Worm (Caenorhabditis elegans): ENCODE measurements around the gene sph-1.

Gene sph-1

ce11 chrIV:8144341-8144740 is 11.0 kb upstream of the sph-1 start:
- no peak for TF ChIP-seq tbx-37 (GFP tag; conservative IDR thresholded peaks at IDR 0.05)

DNA sequence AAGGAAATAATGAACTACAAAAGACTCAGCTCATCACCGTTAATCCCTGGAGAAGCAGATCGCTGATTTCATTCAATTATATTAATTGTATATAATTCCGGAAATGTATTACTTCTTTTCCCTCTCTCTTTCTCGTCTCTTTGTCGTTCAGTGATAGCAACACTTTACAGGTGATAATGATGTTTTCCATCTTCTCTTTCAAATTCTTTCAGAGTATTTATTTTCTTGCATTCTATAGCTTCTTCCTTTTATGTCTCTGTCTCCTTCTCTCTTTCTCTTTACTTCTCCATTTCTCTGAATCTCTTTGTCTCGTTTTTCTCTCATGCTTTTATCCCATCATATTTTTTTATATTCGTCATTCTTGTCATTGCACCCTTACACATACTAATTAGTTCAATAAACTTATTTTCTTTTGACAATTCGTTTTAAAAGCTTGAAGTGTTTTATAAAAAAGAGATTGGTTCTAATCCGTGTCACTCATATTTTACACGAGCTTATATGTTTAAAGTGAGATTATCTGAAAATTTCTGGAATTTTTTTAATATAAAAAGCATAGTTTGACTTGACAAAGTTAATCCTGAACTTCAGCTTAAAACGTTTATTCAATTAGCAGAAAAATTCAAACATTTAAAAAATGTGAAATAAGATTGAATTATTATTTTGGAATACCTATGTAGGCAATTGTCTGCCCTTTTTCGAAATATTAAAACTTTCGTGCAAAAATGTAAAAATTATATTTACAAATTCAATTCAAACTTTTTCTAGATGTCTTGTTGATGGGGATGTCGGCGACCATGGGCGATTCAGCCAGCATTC is 9.6 kb upstream of the sph-1 start, which contains the start of gene pmk-2:
Gene pmk-2, plus strand, starts transcription at position 766 of the 816 bp plus-strand sequence.
- TF ChIP-seq tbx-11 (GFP tag; IDR thresholded peaks at IDR 0.05) (no peak), ceh-13 (GFP tag; optimal IDR thresholded peaks at IDR 0.05) (no peak), aly-1 (tag; optimal IDR thresholded peaks at IDR 0.05) (no peak), pes-1 (GFP tag; IDR thresholded peaks at IDR 0.05) (no peak), tbx-37 (GFP tag; conservative IDR thresholded peaks at IDR 0.05) (no peak), ets-7 (tag; optimal IDR thresholded peaks at IDR 0.05) (no peak), scrt-1 (GFP tag; IDR thresholded peaks at IDR 0.05) (no peak), F13C5.2 (tag; optimal IDR thresholded peaks at IDR 0.05) (no peak), flt-1 (GFP tag; IDR thresholded peaks at IDR 0.05) (no peak), hmbx-1 (tag; optimal IDR thresholded peaks at IDR 0.05) (no peak), hnd-1 (tag; optimal IDR thresholded peaks at IDR 0.05) (no peak), hmg-4 (GFP tag; optimal IDR thresholded peaks at IDR 0.05) (no peak), ceh-36 (tag; optimal IDR thresholded peaks at IDR 0.05) (no peak), B0310.2 (tag; optimal IDR thresholded peaks at IDR 0.05) (no peak), ama-1 (optimal IDR thresholded peaks at IDR 0.05) (no peak), tra-4 (tag; optimal IDR thresholded peaks at IDR 0.05) (no peak), sea-1 (GFP tag; conservative IDR thresholded peaks at IDR 0.05) (no peak)

DNA sequence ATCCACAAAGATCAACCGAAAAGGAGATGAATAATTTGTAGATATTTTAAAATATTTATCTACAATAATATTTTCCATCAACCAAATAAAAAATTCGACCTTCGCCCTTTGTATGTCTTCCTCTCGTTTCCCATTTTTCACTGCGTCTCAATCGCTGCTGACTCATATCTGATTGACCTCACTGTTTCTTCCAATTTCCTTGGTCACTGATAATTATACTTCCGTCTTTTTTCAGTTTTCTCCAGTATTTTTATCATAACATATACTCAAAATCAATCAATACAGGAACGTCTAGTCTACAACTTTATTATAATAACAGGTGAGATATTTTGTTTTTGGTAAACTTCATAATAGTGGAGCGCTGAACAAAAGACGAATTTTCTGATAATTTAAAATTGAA is 5.6 kb upstream of the sph-1 start, which contains the start of gene pmk-3:
Gene pmk-3, plus strand, starts transcription at position 236 of the 400 bp plus-strand sequence.
- no peak for TF ChIP-seq sea-1 (GFP tag; conservative IDR thresholded peaks at IDR 0.05)

- TF ChIP-seq tbx-11 (GFP tag; IDR thresholded peaks at IDR 0.05) (no peak), aly-1 (tag; optimal IDR thresholded peaks at IDR 0.05) (no peak), flt-1 (GFP tag; IDR thresholded peaks at IDR 0.05) (no peak), scrt-1 (GFP tag; IDR thresholded peaks at IDR 0.05) (no peak), tbx-37 (GFP tag; conservative IDR thresholded peaks at IDR 0.05) (no peak), B0310.2 (tag; optimal IDR thresholded peaks at IDR 0.05) (no peak), F13C5.2 (tag; optimal IDR thresholded peaks at IDR 0.05) (no peak), pes-1 (GFP tag; IDR thresholded peaks at IDR 0.05) (no peak), ceh-13 (GFP tag; optimal IDR thresholded peaks at IDR 0.05) (no peak), ceh-36 (tag; optimal IDR thresholded peaks at IDR 0.05) (no peak)
Observed at ce11 chrIV:8136548-8136947, 3.2 kb upstream of the sph-1 start.

- TF ChIP-seq F13C5.2 (tag; optimal IDR thresholded peaks at IDR 0.05) (peak; percentile 55), ets-7 (tag; optimal IDR thresholded peaks at IDR 0.05) (no peak), ama-1 (optimal IDR thresholded peaks at IDR 0.05) (no peak), B0310.2 (tag; optimal IDR thresholded peaks at IDR 0.05) (no peak), ceh-36 (tag; optimal IDR thresholded peaks at IDR 0.05) (no peak)
Observed at ce11 chrIV:8136005-8136512, 2.7 kb upstream of the sph-1 start, which contains the start of the genes isp-1 and islo-1. Gene isp-1 (minus strand): TSS chrIV:8136055. Gene islo-1 (plus strand): TSS chrIV:8136389.

DNA sequence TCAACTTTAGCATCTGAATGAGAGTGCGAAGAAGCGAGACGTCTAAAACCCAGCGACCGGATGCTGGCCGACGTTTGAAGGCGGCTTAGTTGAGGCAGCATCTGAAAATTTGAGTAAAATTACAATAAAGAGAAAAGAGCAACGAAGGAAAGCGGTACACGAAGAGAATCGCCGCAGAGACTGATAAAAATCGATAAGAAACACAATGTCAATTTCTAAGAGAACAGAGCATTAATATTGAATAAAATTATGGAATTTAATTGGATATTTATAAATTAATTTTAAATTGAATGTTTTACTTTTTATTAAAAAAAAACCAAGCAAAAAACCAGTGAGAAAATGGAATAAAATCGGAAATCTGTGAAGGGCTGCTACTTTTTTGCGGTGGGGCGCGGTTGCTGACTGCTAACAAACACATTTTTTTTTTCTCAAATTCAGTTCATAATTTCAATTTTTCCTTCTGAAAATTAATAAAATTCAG is 3.2 kb downstream of the sph-1 start, which contains the start of the genes ndub-11 and moc-3:
Gene ndub-11, minus strand, starts transcription at position 101 of the 481 bp plus-strand sequence.
Gene moc-3, plus strand, starts transcription at position 431 of the 481 bp plus-strand sequence.
- no peak for TF ChIP-seq ets-7 (tag; optimal IDR thresholded peaks at IDR 0.05)
- TF ChIP-seq sea-1 (GFP tag; conservative IDR thresholded peaks at IDR 0.05) = no peak
- no peak for TF ChIP-seq ceh-13 (GFP tag; optimal IDR thresholded peaks at IDR 0.05)
- TF ChIP-seq ceh-36 (tag; optimal IDR thresholded peaks at IDR 0.05) = no peak
- no peak for TF ChIP-seq hmg-4 (GFP tag; optimal IDR thresholded peaks at IDR 0.05)
- TF ChIP-seq scrt-1 (GFP tag; IDR thresholded peaks at IDR 0.05) = no peak
- no peak for TF ChIP-seq tbx-11 (GFP tag; IDR thresholded peaks at IDR 0.05)
- TF ChIP-seq flt-1 (GFP tag; IDR thresholded peaks at IDR 0.05) = no peak
- TF ChIP-seq tbx-37 (GFP tag; conservative IDR thresholded peaks at IDR 0.05) = no peak
- TF ChIP-seq tra-4 (tag; optimal IDR thresholded peaks at IDR 0.05) = no peak
- no peak for TF ChIP-seq hmbx-1 (tag; optimal IDR thresholded peaks at IDR 0.05)

- TF ChIP-seq hmbx-1 (tag; optimal IDR thresholded peaks at IDR 0.05) = no peak
- no peak for TF ChIP-seq hmg-4 (GFP tag; optimal IDR thresholded peaks at IDR 0.05)
- TF ChIP-seq tra-4 (tag; optimal IDR thresholded peaks at IDR 0.05) = no peak
- no peak for TF ChIP-seq ama-1 (optimal IDR thresholded peaks at IDR 0.05)
- TF ChIP-seq pes-1 (GFP tag; IDR thresholded peaks at IDR 0.05) = no peak
- TF ChIP-seq scrt-1 (GFP tag; IDR thresholded peaks at IDR 0.05) = no peak
- no peak for TF ChIP-seq sea-1 (GFP tag; conservative IDR thresholded peaks at IDR 0.05)
- TF ChIP-seq flt-1 (GFP tag; IDR thresholded peaks at IDR 0.05) = no peak
- no peak for TF ChIP-seq hnd-1 (tag; optimal IDR thresholded peaks at IDR 0.05)
- no peak for TF ChIP-seq ets-7 (tag; optimal IDR thresholded peaks at IDR 0.05)
- TF ChIP-seq tbx-11 (GFP tag; IDR thresholded peaks at IDR 0.05) = no peak
- no peak for TF ChIP-seq aly-1 (tag; optimal IDR thresholded peaks at IDR 0.05)
- no peak for TF ChIP-seq ceh-36 (tag; optimal IDR thresholded peaks at IDR 0.05)
- TF ChIP-seq F13C5.2 (tag; optimal IDR thresholded peaks at IDR 0.05) = no peak
- no peak for TF ChIP-seq tbx-37 (GFP tag; conservative IDR thresholded peaks at IDR 0.05)
- TF ChIP-seq ceh-13 (GFP tag; optimal IDR thresholded peaks at IDR 0.05) = no peak
- TF ChIP-seq B0310.2 (tag; optimal IDR thresholded peaks at IDR 0.05) = no peak
Observed at ce11 chrIV:8127430-8127829, 5.9 kb downstream of the sph-1 start.

DNA sequence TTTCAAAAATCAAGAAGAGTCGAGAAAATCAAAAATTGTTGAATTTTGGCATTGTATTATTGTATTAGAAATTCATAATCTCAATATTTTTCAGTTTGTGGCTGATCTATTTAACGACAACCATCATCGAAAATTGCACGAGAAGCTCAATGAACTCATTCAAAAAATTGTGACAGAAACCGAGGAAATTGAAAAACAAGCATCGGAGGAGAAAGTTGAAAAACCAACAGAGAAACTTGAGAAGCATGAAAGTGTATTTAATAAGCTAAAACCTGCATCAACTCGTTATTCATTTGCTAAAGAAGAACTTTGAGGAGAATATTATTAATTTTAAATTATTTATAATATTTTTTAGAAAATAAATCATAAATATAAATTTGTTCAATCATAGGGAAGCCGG is 6.5 kb downstream of the sph-1 start, which contains the start of gene ceph-41:
Gene ceph-41, plus strand, starts transcription at position 301 of the 400 bp plus-strand sequence.
- no peak for TF ChIP-seq ceh-36 (tag; optimal IDR thresholded peaks at IDR 0.05)
- no peak for TF ChIP-seq ama-1 (optimal IDR thresholded peaks at IDR 0.05)
- TF ChIP-seq ets-7 (tag; optimal IDR thresholded peaks at IDR 0.05) = no peak
- TF ChIP-seq tra-4 (tag; optimal IDR thresholded peaks at IDR 0.05) = no peak
- TF ChIP-seq hmg-4 (GFP tag; optimal IDR thresholded peaks at IDR 0.05) = no peak
- TF ChIP-seq flt-1 (GFP tag; IDR thresholded peaks at IDR 0.05) = no peak
- no peak for TF ChIP-seq sea-1 (GFP tag; conservative IDR thresholded peaks at IDR 0.05)
- no peak for TF ChIP-seq ceh-13 (GFP tag; optimal IDR thresholded peaks at IDR 0.05)
- TF ChIP-seq scrt-1 (GFP tag; IDR thresholded peaks at IDR 0.05) = no peak
- TF ChIP-seq B0310.2 (tag; optimal IDR thresholded peaks at IDR 0.05) = no peak
- no peak for TF ChIP-seq tbx-11 (GFP tag; IDR thresholded peaks at IDR 0.05)
- no peak for TF ChIP-seq pes-1 (GFP tag; IDR thresholded peaks at IDR 0.05)
- TF ChIP-seq hnd-1 (tag; optimal IDR thresholded peaks at IDR 0.05) = no peak
- TF ChIP-seq F13C5.2 (tag; optimal IDR thresholded peaks at IDR 0.05) = no peak
- TF ChIP-seq hmbx-1 (tag; optimal IDR thresholded peaks at IDR 0.05) = no peak
- no peak for TF ChIP-seq aly-1 (tag; optimal IDR thresholded peaks at IDR 0.05)
- no peak for TF ChIP-seq tbx-37 (GFP tag; conservative IDR thresholded peaks at IDR 0.05)
